Worm (Caenorhabditis elegans) whole organism, L2 larva: ENCODE measurements around the gene rpl-16.

ENCODE experiments used
- C34F6.9 ChIP-seq: fragments of 150-350 bp; optimal IDR thresholded peaks from 2 replicates; lab custom pipeline; 2014; ENCODE audit warnings: missing biosample characterization, missing genetic modification characterization
- F13H6.1 ChIP-seq: sonication (generic microtip); optimal IDR thresholded peaks from 2 replicates; lab custom pipeline; 2016; ENCODE audit warnings: missing genetic modification characterization, missing compliant biosample characterization
- alr-1 ChIP-seq: fragments of 150-350 bp; optimal IDR thresholded peaks from 2 replicates; lab custom pipeline; 2014; ENCODE audit warnings: missing biosample characterization, missing genetic modification characterization
- aly-2 ChIP-seq: fragments of 150-350 bp; optimal IDR thresholded peaks from 2 replicates; lab custom pipeline; 2014; ENCODE audit warnings: missing biosample characterization, missing genetic modification characterization
- ama-1 ChIP-seq: fragments of 150-350 bp; optimal IDR thresholded peaks from 2 replicates; lab custom pipeline; 2018; ENCODE audit warnings: inconsistent platforms
- blmp-1 ChIP-seq: sonication (generic microtip); optimal IDR thresholded peaks from 2 replicates; lab custom pipeline; 2017; ENCODE audit warnings: missing genetic modification characterization, mild to moderate bottlenecking, missing compliant biosample characterization, antibody characterized with exemption, moderate library complexity; ENCODE audit not compliant: insufficient read depth
- ceh-16 ChIP-seq: fragments of 150-350 bp; optimal IDR thresholded peaks from 2 replicates; lab custom pipeline; 2014; ENCODE audit warnings: missing biosample characterization, missing genetic modification characterization
- crh-2 ChIP-seq: sonication (generic microtip); optimal IDR thresholded peaks from 2 replicates; lab custom pipeline; 2017; ENCODE audit warnings: missing biosample characterization, missing genetic modification characterization
- dmd-4 ChIP-seq: sonication (generic microtip); optimal IDR thresholded peaks from 2 replicates; lab custom pipeline; 2017; ENCODE audit warnings: missing biosample characterization, missing genetic modification characterization
- egl-27 ChIP-seq: sonication (generic microtip); optimal IDR thresholded peaks from 3 replicates; lab custom pipeline; 2017; ENCODE audit warnings: missing biosample characterization, missing genetic modification reagents, missing genetic modification characterization
- elt-1 ChIP-seq: fragments of 150-350 bp; optimal IDR thresholded peaks from 2 replicates; lab custom pipeline; 2014; ENCODE audit warnings: missing biosample characterization, missing genetic modification characterization
- elt-3 ChIP-seq: sonication (generic microtip); optimal IDR thresholded peaks from 2 replicates; lab custom pipeline; 2017; ENCODE audit warnings: missing biosample characterization, missing genetic modification characterization
- fos-1 ChIP-seq: fragments of 150-350 bp; optimal IDR thresholded peaks from 2 replicates; lab custom pipeline; 2014; ENCODE audit warnings: missing biosample characterization, missing genetic modification characterization
- gmeb-1 ChIP-seq: fragments of 150-350 bp; optimal IDR thresholded peaks from 2 replicates; lab custom pipeline; 2014; ENCODE audit warnings: missing biosample characterization, missing genetic modification characterization
- lin-11 ChIP-seq: fragments of 150-350 bp; sonication (generic microtip); optimal IDR thresholded peaks from 2 replicates; lab custom pipeline; 2014; ENCODE audit warnings: missing biosample characterization, missing genetic modification characterization, inconsistent platforms, mixed read lengths
- lin-13 ChIP-seq: fragments of 150-350 bp; optimal IDR thresholded peaks from 2 replicates; lab custom pipeline; 2014; ENCODE audit warnings: missing biosample characterization, missing genetic modification reagents, missing genetic modification characterization
- lsy-2 ChIP-seq, 2 experiments: fragments of 150-350 bp in 1 of 2; sonication (generic microtip) in 1 of 2; optimal IDR thresholded peaks; 2 replicates each; lab custom pipeline; 2014 to 2017; ENCODE audit warnings: missing biosample characterization in 2 of 2, missing genetic modification characterization in 2 of 2
- mab-5 ChIP-seq: fragments of 150-350 bp; optimal IDR thresholded peaks from 2 replicates; lab custom pipeline; 2014; ENCODE audit warnings: missing biosample characterization, missing genetic modification characterization
- mbf-1 ChIP-seq: sonication (generic microtip); optimal IDR thresholded peaks from 2 replicates; lab custom pipeline; 2017; ENCODE audit warnings: missing biosample characterization, missing genetic modification characterization
- mdl-1 ChIP-seq, 2 experiments: fragments of 150-350 bp in 1 of 2; sonication (generic microtip) in 1 of 2; optimal IDR thresholded peaks; 2 replicates each; lab custom pipeline; 2017; ENCODE audit warnings: missing biosample characterization in 2 of 2, missing genetic modification characterization in 2 of 2
- nhr-10 ChIP-seq: sonication (generic microtip); optimal IDR thresholded peaks from 2 replicates; lab custom pipeline; 2017; ENCODE audit warnings: missing biosample characterization, missing genetic modification characterization
- nhr-12 ChIP-seq: fragments of 150-350 bp; optimal IDR thresholded peaks from 2 replicates; lab custom pipeline; 2014; ENCODE audit warnings: missing biosample characterization, missing genetic modification characterization
- nhr-129 ChIP-seq: fragments of 150-350 bp; optimal IDR thresholded peaks from 2 replicates; lab custom pipeline; 2014; ENCODE audit warnings: missing biosample characterization, missing genetic modification characterization
- nhr-21 ChIP-seq: fragments of 150-350 bp; optimal IDR thresholded peaks from 2 replicates; lab custom pipeline; 2014; ENCODE audit warnings: missing biosample characterization, missing genetic modification characterization
- nhr-23 ChIP-seq: fragments of 150-350 bp; optimal IDR thresholded peaks from 2 replicates; lab custom pipeline; 2014; ENCODE audit warnings: missing biosample characterization, missing genetic modification reagents, missing genetic modification characterization
- nhr-25 ChIP-seq: fragments of 150-350 bp; sonication (generic microtip); optimal IDR thresholded peaks from 3 replicates; lab custom pipeline; 2014; ENCODE audit warnings: missing biosample characterization, missing genetic modification characterization
- nhr-6 ChIP-seq: fragments of 150-350 bp; optimal IDR thresholded peaks from 2 replicates; lab custom pipeline; 2014; ENCODE audit warnings: missing biosample characterization, missing genetic modification characterization
- nhr-77 ChIP-seq: fragments of 150-350 bp; optimal IDR thresholded peaks from 2 replicates; lab custom pipeline; 2014; ENCODE audit warnings: missing biosample characterization, missing genetic modification characterization
- peb-1 ChIP-seq: fragments of 150-350 bp; optimal IDR thresholded peaks from 2 replicates; lab custom pipeline; 2014; ENCODE audit warnings: missing biosample characterization, missing genetic modification characterization
- sem-4 ChIP-seq: fragments of 150-350 bp; optimal IDR thresholded peaks from 2 replicates; lab custom pipeline; 2014; ENCODE audit warnings: missing biosample characterization, missing genetic modification reagents, missing genetic modification characterization
- sma-3 ChIP-seq: sonication (generic microtip); optimal IDR thresholded peaks from 2 replicates; lab custom pipeline; 2016; ENCODE audit warnings: missing genetic modification reagents, missing genetic modification characterization, missing compliant biosample characterization
- sma-9 ChIP-seq, 2 experiments: fragments of 150-350 bp in 1 of 2; sonication (generic microtip) in 1 of 2; optimal IDR thresholded peaks; 2 replicates each; lab custom pipeline; 2014 to 2016; ENCODE audit warnings: missing genetic modification characterization in 2 of 2, mild to moderate bottlenecking in 1 of 2, missing biosample characterization in 1 of 2, missing compliant biosample characterization in 1 of 2, missing genetic modification reagents in 1 of 2, moderate library complexity in 1 of 2
- snpc-4 ChIP-seq: fragments of 150-350 bp; optimal IDR thresholded peaks from 2 replicates; lab custom pipeline; 2014; ENCODE audit warnings: missing biosample characterization, missing genetic modification characterization
- unc-39 ChIP-seq: fragments of 150-350 bp; optimal IDR thresholded peaks from 2 replicates; lab custom pipeline; 2014; ENCODE audit warnings: missing biosample characterization, missing genetic modification characterization
- unc-55 ChIP-seq: fragments of 150-350 bp; sonication (generic microtip); optimal IDR thresholded peaks from 3 replicates; lab custom pipeline; 2014; ENCODE audit warnings: missing biosample characterization, missing genetic modification reagents, missing genetic modification characterization
- unc-62 ChIP-seq: fragments of 150-350 bp; optimal IDR thresholded peaks from 2 replicates; lab custom pipeline; 2014; ENCODE audit warnings: missing biosample characterization, missing genetic modification reagents, missing genetic modification characterization
- ztf-1 ChIP-seq: fragments of 200-800 bp; sonication (Bioruptor generic); conservative IDR thresholded peaks from 2 replicates; pipeline ENCODE4 v1.3.6; 2022; ENCODE audit warnings: missing genetic modification characterization, missing compliant biosample characterization
- ztf-4 ChIP-seq: fragments of 150-350 bp; optimal IDR thresholded peaks from 2 replicates; lab custom pipeline; 2014; ENCODE audit warnings: missing biosample characterization, missing genetic modification characterization

Gene rpl-16

DNA sequence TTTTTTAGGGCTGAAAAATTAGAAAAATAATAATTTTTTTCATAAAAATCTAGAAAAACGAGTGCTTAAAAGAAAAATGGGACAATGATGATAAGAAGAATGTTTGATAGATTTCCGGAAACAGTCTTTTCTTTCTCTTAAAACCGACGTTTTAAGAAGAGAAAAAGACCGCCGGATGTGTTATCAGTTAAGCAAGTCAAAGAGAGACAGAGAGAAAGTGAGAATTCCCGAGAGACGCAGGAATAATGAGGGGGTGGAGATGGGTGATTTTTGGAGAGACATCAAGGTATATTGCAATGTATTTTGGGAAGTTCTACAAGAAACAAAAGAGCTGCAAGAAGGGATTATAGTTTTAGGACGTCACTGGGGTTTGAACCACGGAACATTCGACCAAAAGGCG, 27.9 kb downstream of the rpl-16 start, which contains the start of gene C34C12.9:
C34C12.9 (minus strand) TSS at position 16 of the 400 bp plus-strand sequence.
- TF ChIP-seq sma-3 (GFP tag; lab: Kevin White, UChicago) = no peak
- no peak for TF ChIP-seq lin-11 (tag; lab: Kevin White, UChicago)
- no peak for TF ChIP-seq nhr-12 (tag; lab: Kevin White, UChicago)
- no peak for TF ChIP-seq elt-3 (tag; lab: Kevin White, UChicago)
- no peak for TF ChIP-seq C34F6.9 (tag; lab: Kevin White, UChicago)
- TF ChIP-seq alr-1 = no peak
- no peak for TF ChIP-seq ztf-1 (GFP tag; lab: Robert Waterston, UW)
- no peak for TF ChIP-seq aly-2
- no peak for TF ChIP-seq gmeb-1 (tag; lab: Kevin White, UChicago)
- no peak for TF ChIP-seq blmp-1
- no peak for TF ChIP-seq nhr-25 (tag; lab: Kevin White, UChicago)
- TF ChIP-seq nhr-77 (tag; lab: Kevin White, UChicago) = no peak
- no peak for TF ChIP-seq lsy-2 (tag; optimal IDR thresholded peaks at IDR 0.05; lab: Kevin White, UChicago)
- TF ChIP-seq unc-62 = no peak
- no peak for TF ChIP-seq mab-5 (tag; lab: Kevin White, UChicago)

DNA sequence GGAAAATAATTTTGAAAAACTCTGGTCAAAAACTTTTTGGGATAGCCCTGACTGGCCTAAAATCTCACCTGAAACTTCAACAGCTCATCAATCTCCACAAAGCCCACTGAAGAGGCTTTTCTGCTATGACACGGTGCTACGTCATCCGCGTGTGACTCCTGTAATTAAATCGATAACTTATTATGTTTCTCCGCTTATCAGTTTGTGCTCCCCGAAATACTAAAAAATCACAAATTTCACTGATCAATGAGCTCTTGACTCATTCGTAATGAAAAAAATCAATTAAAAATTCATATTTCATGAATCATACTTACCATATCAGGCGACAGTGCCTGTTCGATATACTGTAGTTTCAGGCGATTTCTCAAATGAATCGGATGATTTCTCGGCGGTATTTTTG, 28.4 kb downstream of the rpl-16 start:
- TF ChIP-seq fos-1 (peak; percentile 79), ztf-1 (GFP tag; lab: Robert Waterston, UW) (no peak)
- TF ChIP-seq, all 48 proteins: peak for 1

DNA sequence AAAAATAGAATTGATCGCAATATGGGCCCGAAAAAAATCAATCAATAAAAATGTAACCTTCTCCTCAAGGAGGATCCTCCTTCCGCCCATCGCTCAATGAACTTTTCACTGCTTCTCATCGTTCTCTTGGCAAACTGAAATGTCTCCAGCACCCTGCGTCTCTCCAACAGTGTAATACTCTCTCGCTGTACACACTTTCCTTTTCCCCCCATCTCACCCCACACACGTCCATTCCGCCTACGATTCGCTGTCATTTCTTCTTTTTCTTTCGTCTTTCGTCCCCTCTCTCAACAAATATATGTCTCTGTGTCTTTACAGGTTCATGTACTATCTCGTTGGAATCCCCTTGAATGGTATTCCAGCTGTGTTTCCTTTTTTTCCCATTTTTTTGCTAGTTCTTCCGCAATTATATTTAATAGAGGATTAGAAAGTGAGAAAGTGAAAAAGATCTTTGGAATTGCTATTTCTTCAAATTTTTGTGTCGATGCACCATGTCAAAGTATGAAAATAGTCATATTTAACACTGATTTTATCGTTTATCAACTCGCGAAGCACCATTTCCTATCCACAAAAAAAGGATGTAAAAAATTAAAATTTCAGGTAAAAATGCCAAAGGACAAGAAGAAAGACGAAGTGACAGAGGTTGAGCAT, 31.9 kb downstream of the rpl-16 start, which contains the start of gene rsu-1:
rsu-1 (plus strand) TSS at position 601 of the 651 bp plus-strand sequence.
- TF ChIP-seq egl-27 (tag; lab: Kevin White, UChicago) (peak; percentile 28), sem-4 (tag; lab: Kevin White, UChicago) (peak; percentile 34), nhr-23 (no peak), nhr-21 (tag; lab: Kevin White, UChicago) (peak; percentile 31), nhr-77 (tag; lab: Kevin White, UChicago) (no peak), nhr-12 (tag; lab: Kevin White, UChicago) (no peak), crh-2 (peak; percentile 50), sma-3 (GFP tag; lab: Kevin White, UChicago) (peak; percentile 58), blmp-1 (peak; percentile 74), unc-39 (tag; lab: Kevin White, UChicago) (no peak), mdl-1 (tag; optimal IDR thresholded peaks at IDR 0.05; lab: Kevin White, UChicago) (no peak), lsy-2 (tag; optimal IDR thresholded peaks at IDR 0.05; lab: Kevin White, UChicago) (peak; percentile 33 to 67), ama-1 (lab: Kevin White, UChicago) (no peak), mbf-1 (tag; lab: Kevin White, UChicago) (no peak), lin-13 (GFP tag; lab: Kevin White, UChicago) (peak; percentile 19), sma-9 (GFP tag; optimal IDR thresholded peaks at IDR 0.05; lab: Kevin White, UChicago) (peak; percentile 59), sma-9 (tag; optimal IDR thresholded peaks at IDR 0.05; lab: Kevin White, UChicago) (no peak), fos-1 (peak; percentile 78), unc-55 (peak; percentile 49), nhr-10 (tag; lab: Kevin White, UChicago) (no peak), nhr-129 (tag; lab: Kevin White, UChicago) (peak; percentile 77), ztf-4 (tag; lab: Kevin White, UChicago) (no peak), gmeb-1 (tag; lab: Kevin White, UChicago) (peak; percentile 15), F13H6.1 (tag; lab: Kevin White, UChicago) (peak; percentile 85), nhr-6 (tag; lab: Kevin White, UChicago) (peak; percentile 56), nhr-25 (tag; lab: Kevin White, UChicago) (peak; percentile 72), C34F6.9 (tag; lab: Kevin White, UChicago) (peak; percentile 75), peb-1 (tag; lab: Kevin White, UChicago) (no peak), ceh-16 (tag; lab: Kevin White, UChicago) (no peak)

DNA sequence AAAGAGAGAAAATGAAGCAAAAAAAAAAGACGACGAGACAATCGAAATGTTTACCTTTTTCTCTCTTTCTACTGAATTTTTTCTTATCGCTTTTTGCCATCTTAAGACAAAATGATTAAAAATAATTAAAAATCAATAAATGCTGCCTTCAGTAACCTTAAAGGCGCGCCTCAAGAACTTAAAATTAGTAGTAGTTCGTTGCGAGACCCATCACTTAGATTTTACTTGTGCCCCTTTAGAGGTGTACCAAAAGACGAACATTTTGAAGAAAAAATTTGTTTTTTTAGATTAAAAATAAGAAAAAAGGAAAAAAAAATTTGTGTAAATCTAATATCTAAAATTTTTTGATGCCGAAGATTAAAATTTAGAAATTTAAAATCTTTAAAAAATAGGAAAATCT, 32.4 kb downstream of the rpl-16 start:
- TF ChIP-seq lsy-2 (tag; optimal IDR thresholded peaks at IDR 0.05; lab: Kevin White, UChicago) = no peak
- TF ChIP-seq lin-11 (tag; lab: Kevin White, UChicago) = no peak
- TF ChIP-seq mab-5 (tag; lab: Kevin White, UChicago) = no peak
- no peak for TF ChIP-seq F13H6.1 (tag; lab: Kevin White, UChicago)
- TF ChIP-seq nhr-25 (tag; lab: Kevin White, UChicago) = no peak
- TF ChIP-seq nhr-23 = no peak
- no peak for TF ChIP-seq nhr-129 (tag; lab: Kevin White, UChicago)
- TF ChIP-seq snpc-4 (tag; lab: Kevin White, UChicago) = no peak
- no peak for TF ChIP-seq sem-4 (tag; lab: Kevin White, UChicago)
- TF ChIP-seq sma-3 (GFP tag; lab: Kevin White, UChicago) = no peak
- no peak for TF ChIP-seq ztf-4 (tag; lab: Kevin White, UChicago)
- no peak for TF ChIP-seq lin-13 (GFP tag; lab: Kevin White, UChicago)
- no peak for TF ChIP-seq mdl-1 (tag; optimal IDR thresholded peaks at IDR 0.05; lab: Kevin White, UChicago)
- TF ChIP-seq nhr-6 (tag; lab: Kevin White, UChicago) = no peak
- no peak for TF ChIP-seq elt-1 (tag; lab: Kevin White, UChicago)
- no peak for TF ChIP-seq peb-1 (tag; lab: Kevin White, UChicago)
- no peak for TF ChIP-seq fos-1
- TF ChIP-seq unc-62 = no peak
- TF ChIP-seq sma-9 (GFP tag; optimal IDR thresholded peaks at IDR 0.05; lab: Kevin White, UChicago) = no peak
- TF ChIP-seq sma-9 (tag; optimal IDR thresholded peaks at IDR 0.05; lab: Kevin White, UChicago) = no peak
- no peak for TF ChIP-seq dmd-4
